Fruit fly (Drosophila melanogaster) whole organism, embryonic: ENCODE data around the gene enc.

ENCODE experiments used
- Atf3 ChIP-seq: fragments of 200-800 bp; sonication (Bioruptor generic); optimal IDR thresholded peaks from 3 replicates; lab custom pipeline; 2016; ENCODE audit warnings: missing biosample characterization, missing genetic modification characterization
- CG11696 ChIP-seq: fragments of 200-800 bp; sonication (Bioruptor generic); IDR thresholded peaks from 2 replicates; pipeline ENCODE4 v1.3.6; 2022; ENCODE audit warnings: missing biosample characterization, missing genetic modification characterization
- CG12942 ChIP-seq: fragments of 200-800 bp; sonication (Bioruptor generic); optimal IDR thresholded peaks from 3 replicates; lab custom pipeline; 2016; ENCODE audit warnings: missing biosample characterization, missing genetic modification characterization
- CG14667 ChIP-seq: fragments of 200-800 bp; sonication (Bioruptor generic); IDR thresholded peaks from 2 replicates; pipeline ENCODE4 v1.3.6; 2022; ENCODE audit warnings: missing biosample characterization, missing genetic modification characterization
- CG14965 ChIP-seq: fragments of 200-800 bp; sonication (Bioruptor generic); optimal IDR thresholded peaks from 2 replicates; lab custom pipeline; 2016; ENCODE audit warnings: missing biosample characterization, missing genetic modification characterization, borderline replicate concordance
- CG15269 ChIP-seq: fragments of 200-800 bp; sonication (Bioruptor generic); optimal IDR thresholded peaks from 2 replicates; lab custom pipeline; 2018; ENCODE audit warnings: missing biosample characterization, mild to moderate bottlenecking, missing genetic modification characterization, moderate library complexity
- CG16813 ChIP-seq: fragments of 200-800 bp; sonication (Bioruptor generic); IDR thresholded peaks from 3 replicates; pipeline ENCODE4 v1.3.6; 2022; ENCODE audit warnings: missing biosample characterization, missing genetic modification characterization; ENCODE audit not compliant: partially characterized antibody
- CG16815 ChIP-seq: fragments of 200-800 bp; sonication (Bioruptor generic); optimal IDR thresholded peaks from 3 replicates; lab custom pipeline; 2017; ENCODE audit warnings: missing biosample characterization, mild to moderate bottlenecking, missing genetic modification characterization
- CG2129 ChIP-seq: fragments of 200-800 bp; sonication (Bioruptor generic); IDR thresholded peaks from 2 replicates; pipeline ENCODE4 v1.3.6; 2022; ENCODE audit warnings: missing biosample characterization, missing genetic modification characterization; ENCODE audit not compliant: partially characterized antibody
- CG2889 ChIP-seq: fragments of 200-800 bp; sonication (Bioruptor generic); IDR thresholded peaks from 3 replicates; pipeline ENCODE4 v1.3.6; 2022; ENCODE audit warnings: missing biosample characterization, missing genetic modification characterization
- CG31365 ChIP-seq: fragments of 200-800 bp; sonication (Bioruptor generic); optimal IDR thresholded peaks from 2 replicates; lab custom pipeline; 2018; ENCODE audit warnings: missing biosample characterization, mild to moderate bottlenecking, missing genetic modification characterization
- CG3726 ChIP-seq: fragments of 200-800 bp; sonication (Bioruptor generic); IDR thresholded peaks from 3 replicates; pipeline ENCODE4, ENCODE4 v1.3.6; 2022; ENCODE audit warnings: missing biosample characterization, missing genetic modification characterization
- CG4328 ChIP-seq: fragments of 200-800 bp; sonication (Bioruptor generic); optimal IDR thresholded peaks from 3 replicates; lab custom pipeline; 2017; ENCODE audit warnings: missing biosample characterization, missing genetic modification reagents, missing genetic modification characterization
- CG6175 ChIP-seq: fragments of 200-800 bp; sonication (Bioruptor generic); IDR thresholded peaks from 3 replicates; pipeline ENCODE4 v1.3.6; 2022; ENCODE audit warnings: missing biosample characterization, missing genetic modification characterization
- CG6254 ChIP-seq: fragments of 200-800 bp; sonication (Bioruptor generic); optimal IDR thresholded peaks from 3 replicates; lab custom pipeline; 2017; ENCODE audit warnings: mild to moderate bottlenecking, missing biosample characterization, missing genetic modification reagents, missing genetic modification characterization
- CG6854 ChIP-seq: fragments of 200-800 bp; sonication (Bioruptor generic); optimal IDR thresholded peaks from 3 replicates; lab custom pipeline; 2017; ENCODE audit warnings: missing biosample characterization, mild to moderate bottlenecking, missing genetic modification characterization
- CG8089 ChIP-seq: fragments of 200-800 bp; sonication (Bioruptor generic); optimal IDR thresholded peaks from 3 replicates; lab custom pipeline; 2016; ENCODE audit warnings: missing biosample characterization, missing genetic modification characterization
- CG8924 ChIP-seq: fragments of 200-800 bp; optimal IDR thresholded peaks from 3 replicates; lab custom pipeline; 2019; ENCODE audit warnings: missing biosample characterization, mild to moderate bottlenecking, missing genetic modification characterization, moderate library complexity
- CrebB ChIP-seq: fragments of 200-800 bp; sonication (Bioruptor generic); optimal IDR thresholded peaks from 3 replicates; lab custom pipeline; 2018; ENCODE audit warnings: missing biosample characterization, mild to moderate bottlenecking, missing genetic modification characterization
- Deaf1 ChIP-seq: fragments of 200-800 bp; optimal IDR thresholded peaks from 3 replicates; lab custom pipeline; 2019; ENCODE audit warnings: missing biosample characterization, mild to moderate bottlenecking, missing genetic modification characterization, moderate library complexity
- E2f1 ChIP-seq: fragments of 200-800 bp; sonication (Bioruptor generic); IDR thresholded peaks from 2 replicates; pipeline ENCODE4 v1.3.6; 2022; ENCODE audit warnings: missing biosample characterization, missing genetic modification characterization
- Fer2 ChIP-seq: fragments of 200-800 bp; sonication (Bioruptor generic); optimal IDR thresholded peaks from 2 replicates; lab custom pipeline; 2018; ENCODE audit warnings: missing biosample characterization, mild to moderate bottlenecking, missing genetic modification characterization, moderate library complexity
- H2.0 ChIP-seq: fragments of 200-800 bp; sonication (Bioruptor generic); IDR thresholded peaks from 2 replicates; pipeline ENCODE4 v1.3.6; 2022; ENCODE audit warnings: missing biosample characterization, missing genetic modification characterization
- HLH3B ChIP-seq: fragments of 200-800 bp; sonication (Bioruptor generic); IDR thresholded peaks from 2 replicates; pipeline ENCODE4 v1.3.6; 2022; ENCODE audit warnings: missing biosample characterization, missing genetic modification characterization
- HLH4C ChIP-seq: fragments of 200-800 bp; sonication (Bioruptor generic); IDR thresholded peaks from 3 replicates; pipeline ENCODE4 v1.3.6; 2022; ENCODE audit warnings: missing biosample characterization, missing genetic modification characterization; ENCODE audit not compliant: partially characterized antibody
- Hmr ChIP-seq: fragments of 200-800 bp; sonication (Bioruptor generic); optimal IDR thresholded peaks from 3 replicates; lab custom pipeline; 2017; ENCODE audit warnings: mild to moderate bottlenecking, missing biosample characterization, missing genetic modification reagents, missing genetic modification characterization
- Myb ChIP-seq: fragments of 200-800 bp; sonication (Bioruptor generic); optimal IDR thresholded peaks from 2 replicates; lab custom pipeline; 2016; ENCODE audit warnings: missing biosample characterization, missing genetic modification characterization
- Neu2 ChIP-seq: fragments of 200-800 bp; sonication (Bioruptor generic); optimal IDR thresholded peaks from 3 replicates; lab custom pipeline; 2016; ENCODE audit warnings: missing biosample characterization, missing genetic modification characterization, borderline replicate concordance
- Nf-YB ChIP-seq: fragments of 200-800 bp; sonication (Bioruptor generic); optimal IDR thresholded peaks from 3 replicates; lab custom pipeline; 2019; ENCODE audit warnings: missing biosample characterization, mild to moderate bottlenecking, missing genetic modification characterization, moderate library complexity
- Oaz ChIP-seq: fragments of 200-800 bp; sonication (Bioruptor generic); IDR thresholded peaks from 2 replicates; pipeline ENCODE4 v1.3.6; 2022; ENCODE audit warnings: missing biosample characterization, missing genetic modification characterization
- PHDP ChIP-seq: fragments of 200-800 bp; sonication (Bioruptor generic); optimal IDR thresholded peaks from 3 replicates; lab custom pipeline; 2018; ENCODE audit warnings: missing biosample characterization, mild to moderate bottlenecking, missing genetic modification characterization, moderate library complexity
- Stat92E ChIP-seq, 3 experiments: fragments of >200 bp in 2 of 3; fragments of 200-800 bp in 1 of 3; sonication (Bioruptor generic) in 1 of 3; optimal IDR thresholded peaks; 2 replicates each; lab custom pipeline; 2017 to 2019; ENCODE audit warnings: missing biosample characterization in 3 of 3, missing genetic modification characterization in 3 of 3, mild to moderate bottlenecking in 1 of 3, moderate library complexity in 1 of 3
- ap ChIP-seq: fragments of 200-800 bp; sonication (Bioruptor generic); IDR thresholded peaks from 2 replicates; pipeline ENCODE4 v1.3.6; 2022; ENCODE audit warnings: missing biosample characterization, missing genetic modification characterization
- caup ChIP-seq: fragments of 200-800 bp; sonication (Bioruptor generic); optimal IDR thresholded peaks from 3 replicates; lab custom pipeline; 2017; ENCODE audit warnings: missing biosample characterization, mild to moderate bottlenecking, missing genetic modification characterization, moderate library complexity; ENCODE audit not compliant: severe bottlenecking
- chn ChIP-seq: fragments of 200-800 bp; sonication (Bioruptor generic); optimal IDR thresholded peaks from 2 replicates; lab custom pipeline; 2016; ENCODE audit warnings: missing biosample characterization, missing genetic modification characterization
- crp ChIP-seq, 2 experiments: fragments of 200-800 bp; sonication (Bioruptor generic); optimal IDR thresholded peaks; 2 replicates in 1 of 2; 3 replicates in 1 of 2; lab custom pipeline; 2017; ENCODE audit warnings: missing biosample characterization in 2 of 2, missing genetic modification characterization in 2 of 2, mild to moderate bottlenecking in 1 of 2, moderate library complexity in 1 of 2
- da ChIP-seq: fragments of 200-800 bp; sonication (Bioruptor generic); optimal IDR thresholded peaks from 2 replicates; lab custom pipeline; 2016; ENCODE audit warnings: missing biosample characterization, missing genetic modification characterization
- danr ChIP-seq: fragments of 200-800 bp; sonication (Bioruptor generic); IDR thresholded peaks from 2 replicates; pipeline ENCODE4 v1.3.6; 2022; ENCODE audit warnings: missing biosample characterization, missing genetic modification characterization
- dmrt99B ChIP-seq: fragments of 200-800 bp; sonication (Bioruptor generic); optimal IDR thresholded peaks from 2 replicates; lab custom pipeline; 2018; ENCODE audit warnings: missing biosample characterization, mild to moderate bottlenecking, missing genetic modification characterization, moderate library complexity
- gcm2 ChIP-seq: fragments of 200-800 bp; sonication (Bioruptor generic); optimal IDR thresholded peaks from 2 replicates; lab custom pipeline; 2016; ENCODE audit warnings: missing biosample characterization, missing genetic modification characterization
- jing ChIP-seq: fragments of 200-800 bp; sonication (Bioruptor generic); optimal IDR thresholded peaks from 2 replicates; lab custom pipeline; 2018; ENCODE audit warnings: missing biosample characterization, mild to moderate bottlenecking, missing genetic modification characterization
- nom ChIP-seq: fragments of 200-800 bp; sonication (Bioruptor generic); optimal IDR thresholded peaks from 2 replicates; lab custom pipeline; 2017; ENCODE audit warnings: missing biosample characterization, missing genetic modification characterization, mild to moderate bottlenecking, moderate library complexity, missing genetic modification reagents
- p53 ChIP-seq: fragments of 200-800 bp; sonication (Bioruptor generic); optimal IDR thresholded peaks from 2 replicates; lab custom pipeline; 2016; ENCODE audit warnings: missing biosample characterization, missing genetic modification characterization
- pan ChIP-seq, 4 experiments: fragments of >200 bp in 3 of 4; fragments of 200-800 bp in 1 of 4; sonication (Bioruptor generic) in 1 of 4; optimal IDR thresholded peaks in 3 of 4; IDR thresholded peaks in 1 of 4; 2 replicates each; pipeline versions ENCODE4 v1.3.6 to Lab custom; 2017 to 2022; ENCODE audit warnings: missing biosample characterization in 2 of 4, missing genetic modification characterization in 2 of 4, mixed read lengths in 1 of 4
- peb ChIP-seq: fragments of 200-800 bp; sonication (Bioruptor generic); IDR thresholded peaks from 2 replicates; pipeline ENCODE4 v1.3.6; 2022; ENCODE audit warnings: missing biosample characterization, missing genetic modification characterization
- sd ChIP-seq: fragments of 200-800 bp; sonication (Bioruptor generic); optimal IDR thresholded peaks from 3 replicates; lab custom pipeline; 2018; ENCODE audit warnings: missing biosample characterization, mild to moderate bottlenecking, missing genetic modification characterization, moderate library complexity
- unpg ChIP-seq: fragments of 200-800 bp; sonication (Bioruptor generic); optimal IDR thresholded peaks from 3 replicates; lab custom pipeline; 2018; ENCODE audit warnings: missing biosample characterization, mild to moderate bottlenecking, missing genetic modification characterization, moderate library complexity
- usp ChIP-seq: fragments of >200 bp; optimal IDR thresholded peaks from 2 replicates; lab custom pipeline; 2017; ENCODE audit warnings: missing biosample characterization, missing genetic modification characterization

Gene enc

DNA sequence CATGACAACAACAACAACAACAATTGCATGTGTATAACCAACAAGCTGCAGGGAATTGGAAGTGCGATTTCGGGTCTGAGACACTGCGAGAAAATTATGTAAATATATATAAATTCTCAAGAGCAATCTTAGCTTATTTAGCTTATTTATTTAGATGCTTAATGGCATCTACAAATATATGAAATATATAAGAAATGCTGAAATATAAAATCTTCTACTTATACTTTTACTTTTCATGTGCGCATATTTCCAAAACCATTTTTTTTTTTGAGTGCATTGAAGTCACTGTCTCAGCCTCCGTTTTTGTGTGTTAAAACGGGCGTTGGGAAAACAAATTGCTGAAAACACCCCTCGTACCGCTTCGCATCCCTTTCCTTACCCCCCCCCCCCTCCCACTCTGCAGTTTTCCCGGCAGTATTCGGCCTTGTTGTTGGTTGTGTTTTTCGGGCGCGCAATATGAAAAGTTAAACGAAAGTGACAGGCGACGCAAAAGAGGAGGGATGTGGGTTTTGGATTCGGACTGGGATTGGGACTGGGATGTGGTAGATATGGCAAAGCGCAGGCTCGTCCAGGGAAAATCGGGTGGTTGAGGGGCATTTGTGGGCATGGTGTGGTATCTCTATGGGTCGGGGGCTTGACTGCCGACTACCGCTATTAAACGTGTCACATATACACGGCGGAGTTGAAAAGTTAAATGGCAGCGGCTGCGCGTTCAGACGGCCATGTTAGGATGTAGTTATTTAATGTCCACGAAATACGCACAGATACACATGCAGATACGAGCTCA is 36.9 kb downstream of the enc start (continued):
- TF ChIP-seq CrebB (tag; lab: Kevin White, UChicago) (no peak), CG4328 (GFP tag; lab: Kevin White, UChicago) (no peak), caup (GFP tag; lab: Kevin White, UChicago) (no peak), da (GFP tag; lab: Kevin White, UChicago) (no peak), CG11696 (GFP tag; lab: Robert Waterston, UW) (0 out of 2 replicates have a peak, but pooled peaks have one; percentile 22), CG6254 (GFP tag; lab: Kevin White, UChicago) (peak; percentile 64), Myb (GFP tag; lab: Kevin White, UChicago) (no peak), CG16815 (peak; percentile 55), Stat92E (GFP tag; optimal IDR thresholded peaks at IDR 0.05; lab: Kevin White, UChicago) (peak in 1 of 3 experiments; percentile 11), unpg (GFP tag; lab: Kevin White, UChicago) (peak; percentile 63), sd (tag; lab: Kevin White, UChicago) (no peak), Oaz (no peak), jing (GFP tag; lab: Kevin White, UChicago) (no peak), ap (GFP tag; lab: Robert Waterston, UW) (0 out of 2 replicates have a peak, but pooled peaks have one; percentile 4), CG16813 (GFP tag; lab: Robert Waterston, UW) (no peak), CG3726 (GFP tag; lab: Robert Waterston, UW) (no peak), E2f1 (GFP tag; lab: Robert Waterston, UW) (0 out of 2 replicates have a peak, but pooled peaks have one; percentile 22), peb (peak; percentile 47; the same call in 1 of the 2 replicates), Nf-YB (GFP tag; lab: Kevin White, UChicago) (peak; percentile 82), CG2889 (no peak), CG14667 (GFP tag; lab: Robert Waterston, UW) (0 out of 2 replicates have a peak, but pooled peaks have one; percentile 30), Neu2 (GFP tag; lab: Kevin White, UChicago) (no peak), gcm2 (GFP tag; lab: Kevin White, UChicago) (no peak), CG2129 (GFP tag; lab: Robert Waterston, UW) (no peak), danr (GFP tag; lab: Robert Waterston, UW) (no peak), p53 (no peak), Deaf1 (tag; lab: Kevin White, UChicago) (peak; percentile 67), usp (GFP tag; lab: Kevin White, UChicago) (no peak), HLH4C (no peak), PHDP (tag; lab: Kevin White, UChicago) (peak; percentile 60), Fer2 (tag; lab: Kevin White, UChicago) (no peak), crp (GFP tag; optimal IDR thresholded peaks at IDR 0.05; lab: Kevin White, UChicago) (no peak), CG6175 (GFP tag; lab: Robert Waterston, UW) (no peak), CG8924 (peak; percentile 60), CG6854 (GFP tag; lab: Kevin White, UChicago) (no peak), CG31365 (no peak), nom (GFP tag; lab: Kevin White, UChicago) (no peak)

DNA sequence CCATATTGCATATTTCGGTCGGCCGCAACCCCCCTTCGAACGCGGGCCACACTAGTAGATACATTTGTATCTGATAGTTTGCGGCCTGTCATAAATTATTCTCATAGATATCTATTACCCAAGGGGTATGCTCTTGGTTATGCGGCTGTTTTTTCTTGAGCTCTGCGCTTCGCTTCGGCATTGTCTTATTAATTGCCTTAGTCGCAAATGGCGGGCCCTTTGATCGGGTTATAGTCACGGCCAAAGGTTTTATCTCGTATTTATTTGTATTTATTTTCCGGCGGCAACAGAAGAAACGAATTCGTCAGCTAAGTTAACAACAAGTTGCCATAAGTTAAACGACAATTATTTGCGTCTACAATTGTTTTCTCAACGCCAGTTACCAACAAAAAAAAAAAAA is 37.5 kb downstream of the enc start:
- TF ChIP-seq dmrt99B (tag; lab: Kevin White, UChicago) (no peak), sd (tag; lab: Kevin White, UChicago) (peak; percentile 41), CG8089 (GFP tag; lab: Kevin White, UChicago) (no peak), CG14965 (no peak), PHDP (tag; lab: Kevin White, UChicago) (peak; percentile 9), CG15269 (tag; lab: Kevin White, UChicago) (no peak), HLH3B (GFP tag; lab: Robert Waterston, UW) (no peak), H2.0 (no peak), chn (GFP tag; lab: Kevin White, UChicago) (no peak), Atf3 (GFP tag; lab: Kevin White, UChicago) (no peak), Hmr (GFP tag; lab: Kevin White, UChicago) (peak; percentile 10), CG12942 (no peak), pan (optimal IDR thresholded peaks at IDR 0.05; lab: Kevin White, UChicago) (no peak), pan (GFP tag; optimal IDR thresholded peaks at IDR 0.05 in 1 of 2, IDR thresholded peaks at IDR 0.05 in 1 of 2) (peak in 1 of 2 experiments; percentile 51)
